4 fruit fly cellular contexts compared by ENCODE assay signal in genomic region chr3L:16204128-16204527, dm6.
TF ChIP-seq lines count a peak whose summit lies in the region.

No protein-coding gene starts in this region.

- TF ChIP-seq CTCF in whole organism, embryonic (GFP tag; optimal IDR thresholded peaks at IDR 0.05; lab: Kevin White, UChicago), result no peak

TF ChIP-seq in whole organism, embryonic, 481 proteins besides CTCF, POLR2A, EP300 and RAD21:
- TF ChIP-seq Trl (optimal IDR thresholded peaks at IDR 0.05; lab: Kevin White, UChicago) (no peak), Trl (GFP tag; optimal IDR thresholded peaks at IDR 0.05; lab: Kevin White, UChicago) (no peak), nom (GFP tag; optimal IDR thresholded peaks at IDR 0.05; lab: Kevin White, UChicago) (peak; percentile 6), Usf (GFP tag; optimal IDR thresholded peaks at IDR 0.05; lab: Kevin White, UChicago) (no peak), D19A (tag; optimal IDR thresholded peaks at IDR 0.05; lab: Kevin White, UChicago) (peak; percentile 53), corto (GFP tag; optimal IDR thresholded peaks at IDR 0.05; lab: Kevin White, UChicago) (peak; percentile 31), lbe (GFP tag; optimal IDR thresholded peaks at IDR 0.05; lab: Kevin White, UChicago) (peak; percentile 3), Poxn (GFP tag; IDR thresholded peaks at IDR 0.05; lab: Robert Waterston, UW) (no peak), Drgx (GFP tag; IDR thresholded peaks at IDR 0.05; lab: Robert Waterston, UW) (0 out of 2 replicates have a peak, but pooled peaks have one; percentile 23)

TF ChIP-seq in whole organism, prepupa, 60 proteins besides CTCF, POLR2A, EP300 and RAD21 (continues in another document):
- TF ChIP-seq ss (GFP tag; optimal IDR thresholded peaks at IDR 0.05; lab: Kevin White, UChicago) (peak; percentile 48 to 68), CG34406 (GFP tag; optimal IDR thresholded peaks at IDR 0.05; lab: Kevin White, UChicago) (peak; percentile 87), Lpt (GFP tag; optimal IDR thresholded peaks at IDR 0.05; lab: Kevin White, UChicago) (no peak), Sox102F (GFP tag; optimal IDR thresholded peaks at IDR 0.05; lab: Kevin White, UChicago) (peak; percentile 66), Eip75B (GFP tag; optimal IDR thresholded peaks at IDR 0.05; lab: Kevin White, UChicago) (peak; percentile 33), vri (GFP tag; optimal IDR thresholded peaks at IDR 0.05; lab: Kevin White, UChicago) (peak; percentile 15), svp (GFP tag; lab: Kevin White, UChicago) (peak; percentile 90), CG8119 (GFP tag; IDR thresholded peaks at IDR 0.05; lab: Robert Waterston, UW) (peak; percentile 59), Eip78C (GFP tag; lab: Kevin White, UChicago) (peak; percentile 91), CG3032 (tag; optimal IDR thresholded peaks at IDR 0.05; lab: Kevin White, UChicago) (peak; percentile 76), esn (GFP tag; optimal IDR thresholded peaks at IDR 0.05; lab: Kevin White, UChicago) (peak; percentile 72), dsx (GFP tag; optimal IDR thresholded peaks at IDR 0.05; lab: Kevin White, UChicago; ENCODE audit: poor library complexity, severe bottlenecking) (peak; percentile 63), CG11294 (GFP tag; IDR thresholded peaks at IDR 0.05; lab: Robert Waterston, UW) (no peak), Blimp-1 (GFP tag; optimal IDR thresholded peaks at IDR 0.05; lab: Kevin White, UChicago) (peak; percentile 34), dac (GFP tag; optimal IDR thresholded peaks at IDR 0.05; lab: Kevin White, UChicago) (no peak), salr (GFP tag; optimal IDR thresholded peaks at IDR 0.05; lab: Kevin White, UChicago) (peak; percentile 10 to 38), CG1621 (tag; optimal IDR thresholded peaks at IDR 0.05; lab: Kevin White, UChicago) (peak; percentile 42), CG6163 (GFP tag; IDR thresholded peaks at IDR 0.05; lab: Robert Waterston, UW) (peak; percentile 56; the same call in 2 of the 3 replicates), CG16779 (tag; optimal IDR thresholded peaks at IDR 0.05; lab: Kevin White, UChicago) (peak; percentile 13), acj6 (GFP tag; optimal IDR thresholded peaks at IDR 0.05; lab: Kevin White, UChicago) (peak; percentile 75), net (GFP tag; optimal IDR thresholded peaks at IDR 0.05; lab: Kevin White, UChicago) (peak; percentile 58), OdsH (GFP tag; optimal IDR thresholded peaks at IDR 0.05; lab: Kevin White, UChicago) (peak; percentile 70), CG8319 (GFP tag; optimal IDR thresholded peaks at IDR 0.05; lab: Kevin White, UChicago) (peak; percentile 56), Hr4 (GFP tag; optimal IDR thresholded peaks at IDR 0.05; lab: Kevin White, UChicago) (peak; percentile 10), CG11902 (GFP tag; optimal IDR thresholded peaks at IDR 0.05; lab: Kevin White, UChicago) (peak; percentile 70), CG32006 (GFP tag; optimal IDR thresholded peaks at IDR 0.05; lab: Kevin White, UChicago) (peak; percentile 45), CG11762 (GFP tag; optimal IDR thresholded peaks at IDR 0.05; lab: Kevin White, UChicago; ENCODE audit: insufficient read depth) (peak; percentile 49)

TF ChIP-seq in whole organism, pupa, 21 proteins besides CTCF, POLR2A, EP300 and RAD21:
- peak; percentile 34 for TF ChIP-seq Pif1A (GFP tag; optimal IDR thresholded peaks at IDR 0.05; lab: Kevin White, UChicago)
- TF ChIP-seq CG4496 (GFP tag; IDR thresholded peaks at IDR 0.05; lab: Robert Waterston, UW), result no peak
- peak; percentile 89 for TF ChIP-seq CG8159 (tag; optimal IDR thresholded peaks at IDR 0.05; lab: Kevin White, UChicago)
- peak; percentile 76 for TF ChIP-seq CG9948 (tag; optimal IDR thresholded peaks at IDR 0.05; lab: Kevin White, UChicago)
- TF ChIP-seq CG8301 (tag; optimal IDR thresholded peaks at IDR 0.05; lab: Kevin White, UChicago), result peak; percentile 16
- TF ChIP-seq CG14655 (GFP tag; optimal IDR thresholded peaks at IDR 0.05; lab: Kevin White, UChicago), result peak; percentile 43
- TF ChIP-seq CG10348 (GFP tag; IDR thresholded peaks at IDR 0.05; lab: Robert Waterston, UW), result no peak
- peak; percentile 17 for TF ChIP-seq gl (tag; optimal IDR thresholded peaks at IDR 0.05; lab: Kevin White, UChicago)
- peak; percentile 38 for TF ChIP-seq D1 (tag; optimal IDR thresholded peaks at IDR 0.05; lab: Kevin White, UChicago)
- TF ChIP-seq Ets98B (GFP tag; IDR thresholded peaks at IDR 0.05; lab: Robert Waterston, UW), result 0 out of 2 replicates have a peak, but pooled peaks have one; percentile 16
- TF ChIP-seq EcR (GFP tag; optimal IDR thresholded peaks at IDR 0.05; lab: Kevin White, UChicago), result peak; percentile 15
- peak; percentile 60 for TF ChIP-seq Pif1B (GFP tag; optimal IDR thresholded peaks at IDR 0.05; lab: Kevin White, UChicago)
- TF ChIP-seq CG12605 (GFP tag; IDR thresholded peaks at IDR 0.05; lab: Robert Waterston, UW), result no peak
- TF ChIP-seq fd96Ca (GFP tag; IDR thresholded peaks at IDR 0.05; lab: Robert Waterston, UW), result no peak
- 0 out of 2 replicates have a peak, but pooled peaks have one; percentile 38 for TF ChIP-seq CG32121 (GFP tag; IDR thresholded peaks at IDR 0.05; lab: Robert Waterston, UW)
- no peak for TF ChIP-seq CG13204 (GFP tag; optimal IDR thresholded peaks at IDR 0.05; lab: Kevin White, UChicago)
- TF ChIP-seq Snoo (tag; optimal IDR thresholded peaks at IDR 0.05; lab: Kevin White, UChicago), result peak; percentile 72
- peak; percentile 66 for TF ChIP-seq CG34367 (tag; optimal IDR thresholded peaks at IDR 0.05; lab: Kevin White, UChicago)
- TF ChIP-seq CG15710 (tag; optimal IDR thresholded peaks at IDR 0.05; lab: Kevin White, UChicago), result peak; percentile 82
- TF ChIP-seq rn (GFP tag; IDR thresholded peaks at IDR 0.05; lab: Robert Waterston, UW), result peak; percentile 21; the same call in 1 of the 2 replicates
- TF ChIP-seq CG17806 (tag; optimal IDR thresholded peaks at IDR 0.05; lab: Kevin White, UChicago), result peak; percentile 84

TF ChIP-seq in whole organism, wandering third instar larva, 38 proteins besides CTCF, POLR2A, EP300 and RAD21:
- TF ChIP-seq brk (GFP tag; optimal IDR thresholded peaks at IDR 0.05; lab: Kevin White, UChicago) (peak; percentile 53), OdsH (GFP tag; optimal IDR thresholded peaks at IDR 0.05; lab: Kevin White, UChicago) (peak; percentile 67), dsf (GFP tag; optimal IDR thresholded peaks at IDR 0.05; lab: Kevin White, UChicago; ENCODE audit: borderline replicate concordance) (no peak), Abd-B (GFP tag; optimal IDR thresholded peaks at IDR 0.05; lab: Kevin White, UChicago) (no peak), psq (GFP tag; optimal IDR thresholded peaks at IDR 0.05; lab: Kevin White, UChicago) (peak; percentile 64), dmrt93B (GFP tag; optimal IDR thresholded peaks at IDR 0.05; lab: Kevin White, UChicago) (peak; percentile 11), HLH106 (tag; optimal IDR thresholded peaks at IDR 0.05; lab: Kevin White, UChicago) (peak; percentile 73), foxo (GFP tag; optimal IDR thresholded peaks at IDR 0.05; lab: Kevin White, UChicago) (peak in 1 of 2 experiments; percentile 63), woc (GFP tag; optimal IDR thresholded peaks at IDR 0.05; lab: Kevin White, UChicago) (peak; percentile 17), h (GFP tag; optimal IDR thresholded peaks at IDR 0.05; lab: Kevin White, UChicago) (peak; percentile 58), ey (GFP tag; optimal IDR thresholded peaks at IDR 0.05; lab: Kevin White, UChicago) (peak; percentile 38), fru (GFP tag; optimal IDR thresholded peaks at IDR 0.05; lab: Kevin White, UChicago) (peak; percentile 59), Sp1 (GFP tag; optimal IDR thresholded peaks at IDR 0.05; lab: Kevin White, UChicago) (peak; percentile 71), rgr (GFP tag; optimal IDR thresholded peaks at IDR 0.05; lab: Kevin White, UChicago) (peak; percentile 58), sage (GFP tag; optimal IDR thresholded peaks at IDR 0.05; lab: Kevin White, UChicago) (peak; percentile 18), Mio (GFP tag; optimal IDR thresholded peaks at IDR 0.05; lab: Kevin White, UChicago) (no peak)

Comparison
In these comparisons a context has a peak if more than half of its experiments do, and no peak if none do; other contexts are left out.
1. Of the 7 proteins assayed by ChIP-seq in both whole organism, embryonic and whole organism, prepupa: peak only in whole organism, embryonic: none; only in whole organism, prepupa: Blimp-1, CG16779, CG6854, Gug, Hr39 and Sox102F; in both: none; in neither: 1.